Worm (Caenorhabditis elegans): ENCODE data around the gene Y50E8A.6.

DNA sequence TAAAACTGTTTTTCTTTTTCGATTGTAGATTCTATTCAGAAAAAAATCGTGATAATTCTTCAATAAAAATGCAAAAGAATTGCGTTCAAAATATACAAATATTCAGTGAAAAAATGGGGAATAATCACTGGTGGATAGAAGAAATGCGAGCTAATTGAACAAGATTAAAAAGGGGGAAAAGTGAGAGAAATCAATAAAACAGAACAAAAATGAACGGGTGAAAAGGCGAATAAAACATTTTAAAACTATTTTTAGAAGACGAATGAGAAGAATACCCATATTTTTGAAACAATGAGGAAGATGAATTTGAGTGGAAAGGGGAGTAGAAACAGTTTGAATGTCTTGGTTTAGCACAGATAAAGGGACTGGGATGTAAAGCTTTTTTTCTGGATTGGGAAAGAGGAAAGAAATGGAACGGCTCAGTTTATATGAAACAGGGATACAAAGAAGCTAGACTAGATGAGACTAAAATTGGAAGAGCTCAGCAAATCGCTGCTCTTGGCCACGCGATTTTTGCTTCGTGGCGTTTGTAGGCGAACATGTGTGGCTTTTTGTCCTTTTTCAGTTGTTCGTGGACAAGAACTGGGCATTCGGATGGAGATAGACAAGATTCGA is 43.1 kb upstream of the Y50E8A.6 start, which contains the start of gene Y50E8A.12:
- TF ChIP-seq Y67H2A.10 (GFP tag; conservative IDR thresholded peaks at IDR 0.05) (no peak), unc-62 (GFP tag; optimal IDR thresholded peaks at IDR 0.05) (no peak), unc-130 (GFP tag; optimal IDR thresholded peaks at IDR 0.05) (no peak), pha-4 (tag; optimal IDR thresholded peaks at IDR 0.05) (no peak), ztf-6 (GFP tag; IDR thresholded peaks at IDR 0.05) (no peak), nhr-27 (tag; optimal IDR thresholded peaks at IDR 0.05) (no peak), pbrm-1 (GFP tag; IDR thresholded peaks at IDR 0.05) (no peak)

All from whole organism, young adult.